Worm (Caenorhabditis elegans): ENCODE data around the gene srx-58.

DNA sequence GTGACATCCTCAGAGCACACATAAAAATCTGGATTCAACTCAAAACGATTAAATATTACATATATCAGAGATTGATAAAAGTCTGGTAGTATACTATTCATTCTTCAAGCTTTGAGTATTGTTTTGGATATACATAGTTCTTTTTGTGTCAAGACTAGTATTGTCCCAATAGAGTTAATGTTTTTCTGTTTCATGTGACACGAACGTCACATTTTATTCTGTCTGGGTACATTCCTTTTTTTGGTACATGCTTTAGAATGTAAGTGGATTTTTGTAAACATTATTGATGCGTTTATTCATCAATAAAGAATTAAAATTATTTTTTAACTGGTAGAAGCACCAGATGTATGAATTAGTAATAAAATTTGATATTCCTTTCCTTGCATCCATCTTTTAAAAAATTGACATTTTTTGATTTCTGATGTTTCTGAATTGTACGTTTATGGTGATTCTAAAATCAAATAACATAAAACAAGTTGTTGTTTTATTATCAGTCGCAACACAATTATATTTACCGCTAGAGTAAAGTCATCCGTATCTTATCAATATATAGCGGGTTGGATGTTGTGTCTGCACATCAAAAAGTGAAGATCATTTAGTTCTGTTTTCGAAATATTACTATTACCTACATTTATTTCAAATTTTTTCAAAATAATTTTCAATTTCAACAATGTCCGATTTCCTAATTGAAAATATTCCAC, 36.5 kb upstream of the srx-58 start, which contains the start of the genes srt-22 and nhr-246:
- no peak for TF ChIP-seq lin-26 (GFP tag; IDR thresholded peaks at IDR 0.05)
- no peak for TF ChIP-seq ztf-28 (GFP tag; IDR thresholded peaks at IDR 0.05)
- no peak for TF ChIP-seq snpc-4 (GFP tag; optimal IDR thresholded peaks at IDR 0.05)
- TF ChIP-seq snpc-4 (tag; optimal IDR thresholded peaks at IDR 0.05), result no peak
- TF ChIP-seq K12H6.12 (tag; optimal IDR thresholded peaks at IDR 0.05), result no peak
- TF ChIP-seq pha-4 (tag; optimal IDR thresholded peaks at IDR 0.05), result no peak
- no peak for TF ChIP-seq unc-62 (GFP tag; optimal IDR thresholded peaks at IDR 0.05)
- no peak for TF ChIP-seq ama-1 (optimal IDR thresholded peaks at IDR 0.05)
- TF ChIP-seq ama-1 (GFP tag; optimal IDR thresholded peaks at IDR 0.05), result no peak
- no peak for TF ChIP-seq hlh-26 (GFP tag; conservative IDR thresholded peaks at IDR 0.05)
- TF ChIP-seq athp-1 (tag; optimal IDR thresholded peaks at IDR 0.05), result no peak
- TF ChIP-seq mcd-1 (GFP tag; IDR thresholded peaks at IDR 0.05), result no peak
- TF ChIP-seq B0261.1 (tag; optimal IDR thresholded peaks at IDR 0.05), result no peak
- no peak for TF ChIP-seq him-1 (tag; optimal IDR thresholded peaks at IDR 0.05)
- no peak for TF ChIP-seq ekl-4 (GFP tag; IDR thresholded peaks at IDR 0.05)

Measured in whole organism, young adult.